Worm (Caenorhabditis elegans): ENCODE data around the gene rabr-3.

The rabr-3 gene

ce11 chrV:16174109-16174508, 21.4 kb upstream of the rabr-3 start:
- no peak for TF ChIP-seq syd-9 (tag; optimal IDR thresholded peaks at IDR 0.05)
- TF ChIP-seq elt-2 (tag; optimal IDR thresholded peaks at IDR 0.05), result peak; percentile 93
- no peak for TF ChIP-seq elt-4 (tag; optimal IDR thresholded peaks at IDR 0.05)
- no peak for TF ChIP-seq hlh-6 (tag; optimal IDR thresholded peaks at IDR 0.05)
- TF ChIP-seq ceh-6 (GFP tag; optimal IDR thresholded peaks at IDR 0.05), result no peak
- TF ChIP-seq hlh-30 (tag; optimal IDR thresholded peaks at IDR 0.05; ENCODE audit: insufficient read depth), result no peak
- no peak for TF ChIP-seq ceh-18 (tag; optimal IDR thresholded peaks at IDR 0.05)
- no peak for TF ChIP-seq ceh-22 (tag; optimal IDR thresholded peaks at IDR 0.05)

DNA sequence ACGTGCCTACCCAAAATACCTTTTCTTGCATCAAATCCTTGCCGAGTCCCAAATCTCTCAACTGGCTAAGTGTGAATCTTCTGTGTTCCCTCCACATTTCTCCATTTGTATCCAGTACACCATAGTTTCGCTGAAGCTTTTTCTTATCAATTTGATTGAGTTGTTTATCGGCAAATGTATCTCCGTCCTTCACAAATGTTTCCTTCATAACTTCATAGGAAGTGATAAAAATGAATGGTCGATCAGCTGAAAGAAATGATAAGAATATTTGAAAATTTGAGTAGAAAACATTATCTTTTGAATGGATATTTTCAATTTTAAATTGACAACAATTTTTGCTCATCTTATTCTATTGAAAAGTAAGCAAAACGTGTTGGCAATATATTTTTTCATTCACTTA, 20.3 kb upstream of the rabr-3 start:
- no peak for TF ChIP-seq unc-86 (tag; optimal IDR thresholded peaks at IDR 0.05)
- TF ChIP-seq elt-2 (tag; optimal IDR thresholded peaks at IDR 0.05), result peak; percentile 65

DNA sequence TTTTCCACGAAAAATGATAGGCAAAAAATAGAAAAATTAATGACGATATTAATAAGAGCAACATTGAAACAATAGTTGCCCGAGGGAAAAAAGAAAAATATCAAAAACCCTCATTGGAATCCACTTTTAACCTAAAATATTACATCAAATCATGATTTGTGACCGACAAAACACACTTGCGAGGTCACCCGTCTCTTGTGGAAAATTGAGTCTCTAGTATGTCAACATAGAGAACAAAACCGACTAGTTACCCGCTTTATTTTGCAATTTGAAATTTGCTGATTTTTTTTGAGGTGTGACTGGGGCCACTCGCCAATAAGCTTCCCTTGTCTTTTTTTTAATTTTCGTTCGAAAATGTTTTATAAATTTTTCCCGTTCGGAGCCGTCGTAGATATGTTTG, 19.7 kb upstream of the rabr-3 start, which contains the start of gene cyp-33D1:
Gene cyp-33D1, minus strand, starts transcription at position 101 of the 400 bp plus-strand sequence.
- no peak for TF ChIP-seq ceh-18 (tag; optimal IDR thresholded peaks at IDR 0.05)

DNA sequence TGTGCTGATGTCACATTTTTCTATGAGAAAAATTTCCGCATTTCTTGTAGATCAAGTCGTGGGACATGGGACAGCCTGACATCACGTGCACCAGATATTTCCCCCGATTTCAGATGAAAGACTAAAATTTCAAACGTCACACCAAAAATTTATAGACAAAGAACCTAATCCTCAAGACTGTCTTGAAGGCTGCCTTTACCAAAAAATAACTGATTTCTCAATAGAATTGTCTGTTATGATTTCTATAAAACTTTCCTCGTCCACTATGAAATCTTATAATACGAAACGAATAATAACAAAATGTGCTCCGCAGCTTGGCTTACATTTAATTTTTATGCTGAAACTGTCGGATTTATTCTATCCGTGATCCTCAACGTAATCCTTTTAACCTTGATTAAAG, 15.1 kb upstream of the rabr-3 start, which contains the start of gene str-106:
Gene str-106, plus strand, starts transcription at position 301 of the 400 bp plus-strand sequence.
- TF ChIP-seq sox-2 (GFP tag; IDR thresholded peaks at IDR 0.05), result no peak
- no peak for TF ChIP-seq ceh-18 (tag; optimal IDR thresholded peaks at IDR 0.05)
- no peak for TF ChIP-seq ceh-24 (tag; optimal IDR thresholded peaks at IDR 0.05)
- no peak for TF ChIP-seq eyg-1 (tag; optimal IDR thresholded peaks at IDR 0.05)
- TF ChIP-seq ceh-31 (tag; optimal IDR thresholded peaks at IDR 0.05), result no peak
- TF ChIP-seq mec-3 (tag; optimal IDR thresholded peaks at IDR 0.05; ENCODE audit: borderline replicate concordance), result no peak
- TF ChIP-seq tbx-7 (tag; optimal IDR thresholded peaks at IDR 0.05), result no peak
- no peak for TF ChIP-seq ceh-45 (GFP tag; IDR thresholded peaks at IDR 0.05)
- no peak for TF ChIP-seq nhr-11 (tag; optimal IDR thresholded peaks at IDR 0.05)
- no peak for TF ChIP-seq hlh-8 (tag; optimal IDR thresholded peaks at IDR 0.05)
- no peak for TF ChIP-seq nhr-232 (tag; optimal IDR thresholded peaks at IDR 0.05)
- no peak for TF ChIP-seq hlh-13 (GFP tag; optimal IDR thresholded peaks at IDR 0.05)
- TF ChIP-seq ceh-6 (GFP tag; optimal IDR thresholded peaks at IDR 0.05), result no peak
- TF ChIP-seq tbx-2 (tag; optimal IDR thresholded peaks at IDR 0.05), result no peak
- TF ChIP-seq pha-4 (tag; optimal IDR thresholded peaks at IDR 0.05), result no peak
- no peak for TF ChIP-seq K09A11.1 (tag; optimal IDR thresholded peaks at IDR 0.05; ENCODE audit: insufficient read depth)
- TF ChIP-seq F13H6.1 (tag; optimal IDR thresholded peaks at IDR 0.05), result no peak
- no peak for TF ChIP-seq elt-4 (tag; optimal IDR thresholded peaks at IDR 0.05)

ce11 chrV:16182110-16182509, 13.4 kb upstream of the rabr-3 start, which contains the start of gene srz-13:
Gene srz-13 (plus strand): TSS chrV:16182410.
- TF ChIP-seq che-1 (tag; optimal IDR thresholded peaks at IDR 0.05) (no peak), ceh-34 (tag; optimal IDR thresholded peaks at IDR 0.05) (no peak), eyg-1 (tag; optimal IDR thresholded peaks at IDR 0.05) (no peak), pha-2 (tag; optimal IDR thresholded peaks at IDR 0.05) (no peak), C38D4.7 (GFP tag; optimal IDR thresholded peaks at IDR 0.05) (no peak), ceh-18 (tag; optimal IDR thresholded peaks at IDR 0.05) (no peak), F13H6.1 (tag; optimal IDR thresholded peaks at IDR 0.05) (no peak), C08G9.2 (tag; optimal IDR thresholded peaks at IDR 0.05) (no peak), pqm-1 (tag; optimal IDR thresholded peaks at IDR 0.05) (no peak), ahr-1 (tag; optimal IDR thresholded peaks at IDR 0.05) (no peak), ceh-19 (GFP tag; optimal IDR thresholded peaks at IDR 0.05) (no peak), ceh-45 (GFP tag; IDR thresholded peaks at IDR 0.05) (no peak)

ce11 chrV:16182918-16183317, 12.6 kb upstream of the rabr-3 start, which contains the start of gene srh-277:
Gene srh-277 (plus strand): TSS chrV:16183218.
- TF ChIP-seq K02D7.2 (tag; optimal IDR thresholded peaks at IDR 0.05) (no peak), ceh-48 (tag; optimal IDR thresholded peaks at IDR 0.05) (no peak), ceh-9 (tag; optimal IDR thresholded peaks at IDR 0.05) (no peak), F13H6.1 (tag; optimal IDR thresholded peaks at IDR 0.05) (no peak), ttx-3 (tag; optimal IDR thresholded peaks at IDR 0.05) (no peak), pros-1 (tag; optimal IDR thresholded peaks at IDR 0.05) (no peak), fkh-6 (tag; optimal IDR thresholded peaks at IDR 0.05) (no peak)

Measured in whole organism, late embryonic.